Fruit fly (Drosophila melanogaster): ENCODE results near the gene CG7557.

CG7557 gene

dm6 chr3L:11487327-11487973 is 42.5 kb downstream of the CG7557 start, which contains the start of gene chrb:
chrb (plus strand) TSS chr3L:11487550.
- no peak for TF ChIP-seq br (GFP tag; optimal IDR thresholded peaks at IDR 0.05)
- no peak for TF ChIP-seq Abd-B (GFP tag; optimal IDR thresholded peaks at IDR 0.05)
- TF ChIP-seq GATAd (GFP tag; optimal IDR thresholded peaks at IDR 0.05) = no peak
- peak; percentile 16 for TF ChIP-seq HLH106 (tag; optimal IDR thresholded peaks at IDR 0.05)
- TF ChIP-seq CG32264 (GFP tag; optimal IDR thresholded peaks at IDR 0.05) = no peak
- no peak for TF ChIP-seq dsf (GFP tag; optimal IDR thresholded peaks at IDR 0.05; ENCODE audit: borderline replicate concordance)
- peak; percentile 41 for TF ChIP-seq Jra (GFP tag; optimal IDR thresholded peaks at IDR 0.05)
- no peak for TF ChIP-seq pan (optimal IDR thresholded peaks at IDR 0.05)
- no peak for TF ChIP-seq Myc (optimal IDR thresholded peaks at IDR 0.05)
- no peak for TF ChIP-seq Hr78 (GFP tag; optimal IDR thresholded peaks at IDR 0.05)
- no peak for TF ChIP-seq woc (GFP tag; optimal IDR thresholded peaks at IDR 0.05)
- no peak for TF ChIP-seq Mio (GFP tag; optimal IDR thresholded peaks at IDR 0.05)
- no peak for TF ChIP-seq sv (GFP tag; optimal IDR thresholded peaks at IDR 0.05)
- TF ChIP-seq Hr83 (GFP tag; optimal IDR thresholded peaks at IDR 0.05; ENCODE audit: poor library complexity, severe bottlenecking) = no peak
- peak; percentile 32 for TF ChIP-seq Hnf4 (GFP tag; optimal IDR thresholded peaks at IDR 0.05)
- TF ChIP-seq OdsH (GFP tag; optimal IDR thresholded peaks at IDR 0.05) = peak; percentile 37
- TF ChIP-seq foxo (GFP tag; optimal IDR thresholded peaks at IDR 0.05) = peak in 1 of 2 experiments; percentile 25
- TF ChIP-seq N (GFP tag; optimal IDR thresholded peaks at IDR 0.05) = no peak
- TF ChIP-seq brk (GFP tag; optimal IDR thresholded peaks at IDR 0.05) = no peak
- no peak for TF ChIP-seq Dfd (GFP tag; optimal IDR thresholded peaks at IDR 0.05)
- peak; percentile 48 for TF ChIP-seq fru (GFP tag; optimal IDR thresholded peaks at IDR 0.05)
- no peak for TF ChIP-seq usp (GFP tag; optimal IDR thresholded peaks at IDR 0.05)
- TF ChIP-seq CrebA (GFP tag; optimal IDR thresholded peaks at IDR 0.05; ENCODE audit: borderline replicate concordance) = no peak
- TF ChIP-seq h (GFP tag; optimal IDR thresholded peaks at IDR 0.05) = peak; percentile 38
- TF ChIP-seq Dif (GFP tag; optimal IDR thresholded peaks at IDR 0.05; ENCODE audit: partially characterized antibody) = peak; percentile 77
- TF ChIP-seq jim (GFP tag; optimal IDR thresholded peaks at IDR 0.05) = no peak
- TF ChIP-seq Sp1 (GFP tag; optimal IDR thresholded peaks at IDR 0.05) = peak; percentile 63
- no peak for TF ChIP-seq Rel (GFP tag; optimal IDR thresholded peaks at IDR 0.05)
- TF ChIP-seq Rel (tag; optimal IDR thresholded peaks at IDR 0.05) = peak; percentile 31
- peak in 1 of 2 experiments; percentile 64 for TF ChIP-seq dl (GFP tag; optimal IDR thresholded peaks at IDR 0.05; ENCODE audit: insufficient read depth in 1 of 2, partially characterized antibody in 2 of 2)
- TF ChIP-seq CG9705 (GFP tag; optimal IDR thresholded peaks at IDR 0.05) = no peak
- TF ChIP-seq sage (GFP tag; optimal IDR thresholded peaks at IDR 0.05) = no peak
- peak; percentile 66 for TF ChIP-seq rgr (GFP tag; optimal IDR thresholded peaks at IDR 0.05)
- no peak for TF ChIP-seq tai (GFP tag; optimal IDR thresholded peaks at IDR 0.05)
- no peak for TF ChIP-seq lola (GFP tag; optimal IDR thresholded peaks at IDR 0.05)
- TF ChIP-seq psq (GFP tag; optimal IDR thresholded peaks at IDR 0.05) = peak; percentile 71
- TF ChIP-seq ey (GFP tag; optimal IDR thresholded peaks at IDR 0.05) = no peak
- peak; percentile 19 for TF ChIP-seq Vsx2 (GFP tag; optimal IDR thresholded peaks at IDR 0.05; ENCODE audit: partially characterized antibody)
- TF ChIP-seq dmrt93B (GFP tag; optimal IDR thresholded peaks at IDR 0.05) = no peak

DNA sequence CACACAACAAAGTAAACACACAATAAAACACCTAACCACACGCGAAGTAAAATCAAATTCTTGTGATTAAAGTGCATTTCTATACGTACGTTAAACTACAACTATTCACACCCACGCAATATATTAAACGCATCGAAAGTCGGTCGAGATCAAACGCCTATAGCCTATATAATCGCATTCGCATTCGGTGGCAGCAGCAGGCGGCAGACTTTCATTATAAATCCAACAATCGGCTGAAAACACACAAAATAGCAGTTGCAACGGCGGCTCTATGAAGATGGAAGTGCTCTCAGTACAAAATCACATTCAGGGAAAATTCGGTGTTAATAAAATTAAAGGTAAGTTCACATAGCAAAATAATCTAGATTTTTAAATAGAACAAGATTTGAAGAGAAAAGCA is 43.3 kb downstream of the CG7557 start:
- TF ChIP-seq N (GFP tag; optimal IDR thresholded peaks at IDR 0.05) = no peak
- no peak for TF ChIP-seq Hnf4 (GFP tag; optimal IDR thresholded peaks at IDR 0.05)
- no peak for TF ChIP-seq GATAd (GFP tag; optimal IDR thresholded peaks at IDR 0.05)
- TF ChIP-seq sv (GFP tag; optimal IDR thresholded peaks at IDR 0.05) = no peak
- TF ChIP-seq psq (GFP tag; optimal IDR thresholded peaks at IDR 0.05) = no peak
- no peak for TF ChIP-seq lola (GFP tag; optimal IDR thresholded peaks at IDR 0.05)
- no peak for TF ChIP-seq Mio (GFP tag; optimal IDR thresholded peaks at IDR 0.05)

DNA sequence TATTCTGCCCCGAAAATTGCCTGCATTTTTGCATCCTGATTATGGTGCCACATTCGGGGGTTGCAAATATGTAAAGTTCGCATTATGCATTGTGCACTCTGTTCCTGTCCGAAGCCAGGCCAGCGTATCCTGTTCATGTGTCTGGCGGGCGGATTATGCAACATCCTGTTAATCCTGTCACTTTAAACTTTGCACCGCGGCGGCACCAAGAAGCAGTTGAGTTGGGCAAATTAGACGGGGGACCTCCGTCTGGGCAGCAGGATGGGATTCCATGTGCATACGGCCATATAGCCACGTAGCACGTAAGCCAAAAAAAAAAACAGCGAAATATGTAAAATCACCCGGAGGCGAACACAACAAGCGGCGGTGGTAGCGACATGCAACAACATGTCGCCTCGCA is 44.5 kb downstream of the CG7557 start:
- TF ChIP-seq pan (optimal IDR thresholded peaks at IDR 0.05) (no peak), dmrt93B (GFP tag; optimal IDR thresholded peaks at IDR 0.05) (no peak), psq (GFP tag; optimal IDR thresholded peaks at IDR 0.05) (no peak), Sp1 (GFP tag; optimal IDR thresholded peaks at IDR 0.05) (no peak), OdsH (GFP tag; optimal IDR thresholded peaks at IDR 0.05) (no peak), CG9705 (GFP tag; optimal IDR thresholded peaks at IDR 0.05) (no peak), brk (GFP tag; optimal IDR thresholded peaks at IDR 0.05) (no peak), rgr (GFP tag; optimal IDR thresholded peaks at IDR 0.05) (no peak), sv (GFP tag; optimal IDR thresholded peaks at IDR 0.05) (no peak), Hnf4 (GFP tag; optimal IDR thresholded peaks at IDR 0.05) (no peak), foxo (GFP tag; optimal IDR thresholded peaks at IDR 0.05) (no peak), tai (GFP tag; optimal IDR thresholded peaks at IDR 0.05) (no peak), jim (GFP tag; optimal IDR thresholded peaks at IDR 0.05) (no peak), Rel (GFP tag; optimal IDR thresholded peaks at IDR 0.05) (no peak), Rel (tag; optimal IDR thresholded peaks at IDR 0.05) (no peak)

Measured in whole organism, wandering third instar larva.